Fruit fly (Drosophila melanogaster) whole organism, embryonic: Measurements from ENCODE around the gene rb.

Experiments
- CG1529 ChIP-seq: fragments of 200-800 bp; sonication (Bioruptor generic); optimal IDR thresholded peaks from 3 replicates; lab custom pipeline; 2018; ENCODE audit warnings: missing biosample characterization, missing genetic modification characterization
- CG34422 ChIP-seq: fragments of 200-800 bp; sonication (Bioruptor generic); IDR thresholded peaks from 3 replicates; pipeline ENCODE4 v1.3.6; 2022; ENCODE audit warnings: missing biosample characterization, missing genetic modification characterization
- CG7372 ChIP-seq: fragments of 200-800 bp; sonication (Bioruptor generic); IDR thresholded peaks from 2 replicates; pipeline ENCODE4 v1.3.6; 2022; ENCODE audit warnings: missing biosample characterization, missing genetic modification characterization
- CG7786 ChIP-seq: fragments of 200-800 bp; sonication (Bioruptor generic); optimal IDR thresholded peaks from 2 replicates; lab custom pipeline; 2016; ENCODE audit warnings: missing biosample characterization, missing genetic modification characterization
- CG8281 ChIP-seq: fragments of 200-800 bp; sonication (Bioruptor generic); optimal IDR thresholded peaks from 2 replicates; lab custom pipeline; 2018; ENCODE audit warnings: missing biosample characterization, mild to moderate bottlenecking, missing genetic modification characterization, moderate library complexity
- Hr3 ChIP-seq: fragments of 200-800 bp; sonication (Bioruptor generic); optimal IDR thresholded peaks from 3 replicates; lab custom pipeline; 2016; ENCODE audit warnings: missing biosample characterization, missing genetic modification characterization
- Pdp1 ChIP-seq, 2 experiments: fragments of 200-800 bp; sonication (Bioruptor generic); optimal IDR thresholded peaks; 3 replicates each; lab custom pipeline; 2016; ENCODE audit warnings: missing biosample characterization in 2 of 2, missing genetic modification characterization in 2 of 2, mild to moderate bottlenecking in 1 of 2, moderate library complexity in 1 of 2
- chm ChIP-seq: fragments of 200-800 bp; sonication (Bioruptor generic); IDR thresholded peaks from 2 replicates; pipeline ENCODE4 v1.3.6; 2022; ENCODE audit warnings: missing biosample characterization, missing genetic modification characterization
- usp ChIP-seq: fragments of >200 bp; optimal IDR thresholded peaks from 2 replicates; lab custom pipeline; 2017; ENCODE audit warnings: missing biosample characterization, missing genetic modification characterization

Gene rb

DNA sequence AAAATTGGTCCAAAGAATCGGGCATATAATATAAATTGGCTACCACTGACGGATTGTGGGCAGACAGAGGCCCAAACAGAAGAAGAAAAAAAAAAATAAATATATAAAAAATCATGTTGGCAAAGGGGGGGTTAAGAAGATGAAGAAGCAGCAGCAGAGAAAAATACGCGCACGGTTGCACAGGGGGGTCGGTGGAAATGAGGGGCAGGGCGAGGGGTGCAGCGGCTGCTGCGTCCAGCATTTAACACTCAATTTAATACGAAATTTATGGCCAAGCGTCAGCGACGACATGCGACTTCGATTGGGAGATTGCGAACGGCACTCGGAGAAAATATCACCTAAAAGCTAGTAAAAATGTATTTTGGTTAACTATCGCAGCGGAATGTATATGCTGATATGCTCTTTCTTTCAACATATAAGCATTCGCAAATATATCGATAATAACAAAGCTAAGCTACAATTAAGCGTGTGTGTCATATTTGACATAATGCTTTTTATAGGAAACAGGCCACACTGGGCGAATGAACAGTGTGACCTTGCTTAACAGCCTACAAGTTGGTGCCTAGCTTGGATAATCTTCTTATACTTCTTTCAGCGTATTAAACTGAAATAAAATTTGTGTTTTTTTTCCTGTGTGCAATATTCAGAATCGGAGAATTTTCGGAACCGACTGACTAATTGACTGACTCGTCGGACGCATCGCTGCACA is 47.1 kb downstream of the rb start (continued):
- no peak for TF ChIP-seq Pdp1 (GFP tag; optimal IDR thresholded peaks at IDR 0.05; lab: Kevin White, UChicago)
- TF ChIP-seq usp (GFP tag; lab: Kevin White, UChicago): no peak
- no peak for TF ChIP-seq chm
- no peak for TF ChIP-seq CG8281
- no peak for TF ChIP-seq CG34422 (GFP tag; lab: Robert Waterston, UW)
- TF ChIP-seq Hr3 (GFP tag; lab: Kevin White, UChicago): no peak
- TF ChIP-seq CG1529 (GFP tag; lab: Kevin White, UChicago): no peak
- no peak for TF ChIP-seq CG7372 (GFP tag; lab: Robert Waterston, UW)
- no peak for TF ChIP-seq CG7786
